Fruit fly (Drosophila melanogaster) whole organism, embryonic: ENCODE measurements around the gene CG7497.

Experiments
- CG10654 ChIP-seq: fragments of 200-800 bp; sonication (Bioruptor generic); optimal IDR thresholded peaks from 2 replicates; lab custom pipeline; 2016; ENCODE audit warnings: missing biosample characterization, missing genetic modification characterization
- CG11504 ChIP-seq: fragments of 200-800 bp; sonication (Bioruptor generic); optimal IDR thresholded peaks from 3 replicates; lab custom pipeline; 2019; ENCODE audit warnings: missing biosample characterization, mild to moderate bottlenecking, missing genetic modification characterization, moderate library complexity
- CG11696 ChIP-seq: fragments of 200-800 bp; sonication (Bioruptor generic); IDR thresholded peaks from 2 replicates; pipeline ENCODE4 v1.3.6; 2022; ENCODE audit warnings: missing biosample characterization, missing genetic modification characterization
- CG12071 ChIP-seq: fragments of 200-800 bp; sonication (Bioruptor generic); optimal IDR thresholded peaks from 3 replicates; lab custom pipeline; 2018; ENCODE audit warnings: missing biosample characterization, mild to moderate bottlenecking, missing genetic modification characterization
- CG12236 ChIP-seq: fragments of 200-800 bp; sonication (Bioruptor generic); optimal IDR thresholded peaks from 2 replicates; lab custom pipeline; 2016; ENCODE audit warnings: missing biosample characterization, missing genetic modification characterization
- CG14710 ChIP-seq: fragments of 200-800 bp; sonication (Bioruptor generic); optimal IDR thresholded peaks from 3 replicates; lab custom pipeline; 2019; ENCODE audit warnings: missing biosample characterization, mild to moderate bottlenecking, missing genetic modification characterization, moderate library complexity
- CG15696 ChIP-seq: fragments of 200-800 bp; sonication (Bioruptor generic); optimal IDR thresholded peaks from 2 replicates; lab custom pipeline; 2019; ENCODE audit warnings: missing biosample characterization, mild to moderate bottlenecking, missing genetic modification characterization, moderate library complexity
- CG17359 ChIP-seq: fragments of 200-800 bp; sonication (Bioruptor generic); optimal IDR thresholded peaks from 3 replicates; lab custom pipeline; 2018; ENCODE audit warnings: missing biosample characterization, mild to moderate bottlenecking, missing genetic modification characterization, moderate library complexity
- CG17612 ChIP-seq: fragments of 200-800 bp; sonication (Bioruptor generic); IDR thresholded peaks from 2 replicates; pipeline ENCODE4 v1.3.6; 2022; ENCODE audit warnings: missing biosample characterization, missing genetic modification characterization
- CG18476 ChIP-seq: fragments of 200-800 bp; sonication (Bioruptor generic); optimal IDR thresholded peaks from 2 replicates; lab custom pipeline; 2016; ENCODE audit warnings: missing biosample characterization, mild to moderate bottlenecking, missing genetic modification characterization
- CG3065 ChIP-seq: fragments of 200-800 bp; sonication (Bioruptor generic); optimal IDR thresholded peaks from 2 replicates; lab custom pipeline; 2016; ENCODE audit warnings: missing biosample characterization, missing genetic modification characterization
- CG3163 ChIP-seq: fragments of 200-800 bp; sonication (Bioruptor generic); optimal IDR thresholded peaks from 3 replicates; lab custom pipeline; 2016; ENCODE audit warnings: missing biosample characterization, missing genetic modification characterization
- CG3726 ChIP-seq: fragments of 200-800 bp; sonication (Bioruptor generic); IDR thresholded peaks from 3 replicates; pipeline ENCODE4, ENCODE4 v1.3.6; 2022; ENCODE audit warnings: missing biosample characterization, missing genetic modification characterization
- CG42726 ChIP-seq: fragments of 200-800 bp; sonication (Bioruptor generic); IDR thresholded peaks from 2 replicates; pipeline ENCODE4 v1.3.6; 2022; ENCODE audit warnings: missing biosample characterization, missing genetic modification characterization; ENCODE audit not compliant: partially characterized antibody
- CG5180 ChIP-seq: fragments of 200-800 bp; sonication (Bioruptor generic); optimal IDR thresholded peaks from 3 replicates; lab custom pipeline; 2017; ENCODE audit warnings: missing biosample characterization, missing genetic modification characterization, mild to moderate bottlenecking, moderate library complexity, missing genetic modification reagents
- CG7963 ChIP-seq: fragments of 200-800 bp; sonication (Bioruptor generic); IDR thresholded peaks from 3 replicates; pipeline ENCODE4 v1.3.6; 2022; ENCODE audit warnings: missing biosample characterization, missing genetic modification characterization; ENCODE audit not compliant: partially characterized antibody
- CG8089 ChIP-seq: fragments of 200-800 bp; sonication (Bioruptor generic); optimal IDR thresholded peaks from 3 replicates; lab custom pipeline; 2016; ENCODE audit warnings: missing biosample characterization, missing genetic modification characterization
- CG8290 ChIP-seq, 3 experiments: fragments of 200-800 bp; sonication (Bioruptor generic); optimal IDR thresholded peaks; 2 replicates each; lab custom pipeline; 2016 to 2019; ENCODE audit warnings: missing biosample characterization in 3 of 3, missing genetic modification characterization in 3 of 3, mild to moderate bottlenecking in 2 of 3, moderate library complexity in 1 of 3
- CG8359 ChIP-seq: fragments of 200-800 bp; sonication (Bioruptor generic); optimal IDR thresholded peaks from 2 replicates; lab custom pipeline; 2017; ENCODE audit warnings: missing biosample characterization, mild to moderate bottlenecking, missing genetic modification characterization, borderline replicate concordance
- CHES-1-like ChIP-seq: fragments of 200-800 bp; sonication (Bioruptor generic); optimal IDR thresholded peaks from 2 replicates; lab custom pipeline; 2016; ENCODE audit warnings: missing biosample characterization, missing genetic modification characterization
- CTCF ChIP-seq: fragments of 200-800 bp; sonication (Bioruptor generic); optimal IDR thresholded peaks from 2 replicates; lab custom pipeline; 2017; ENCODE audit warnings: missing biosample characterization, mild to moderate bottlenecking, missing genetic modification characterization, moderate library complexity
- Deaf1 ChIP-seq: fragments of 200-800 bp; optimal IDR thresholded peaks from 3 replicates; lab custom pipeline; 2019; ENCODE audit warnings: missing biosample characterization, mild to moderate bottlenecking, missing genetic modification characterization, moderate library complexity
- HHEX ChIP-seq: fragments of 200-800 bp; sonication (Bioruptor generic); optimal IDR thresholded peaks from 3 replicates; lab custom pipeline; 2017; ENCODE audit warnings: missing biosample characterization, mild to moderate bottlenecking, missing genetic modification characterization, missing genetic modification reagents
- HLHmδ ChIP-seq: fragments of 200-800 bp; sonication (Bioruptor generic); optimal IDR thresholded peaks from 2 replicates; lab custom pipeline; 2018; ENCODE audit warnings: missing biosample characterization, mild to moderate bottlenecking, missing genetic modification characterization, moderate library complexity
- Hey ChIP-seq: fragments of 200-800 bp; sonication (Bioruptor generic); optimal IDR thresholded peaks from 3 replicates; lab custom pipeline; 2018; ENCODE audit warnings: missing biosample characterization, mild to moderate bottlenecking, missing genetic modification characterization
- Hr78 ChIP-seq, 2 experiments: fragments of 200-800 bp in 1 of 2; fragments of >200 bp in 1 of 2; sonication (Bioruptor generic) in 1 of 2; optimal IDR thresholded peaks; 2 replicates each; lab custom pipeline; 2017 to 2019; ENCODE audit warnings: missing biosample characterization in 2 of 2, missing genetic modification characterization in 2 of 2, mild to moderate bottlenecking in 1 of 2, moderate library complexity in 1 of 2
- Hsf ChIP-seq: fragments of 200-800 bp; sonication (Bioruptor generic); optimal IDR thresholded peaks from 3 replicates; lab custom pipeline; 2016; ENCODE audit warnings: missing biosample characterization, missing genetic modification characterization
- Lpt ChIP-seq: fragments of >200 bp; optimal IDR thresholded peaks from 2 replicates; lab custom pipeline; 2018; ENCODE audit warnings: missing biosample characterization, missing genetic modification characterization
- Med ChIP-seq: fragments of 200-800 bp; sonication (Bioruptor generic); peaks from one replicate; lab custom pipeline; 2016; ENCODE audit warnings: missing biosample characterization, missing genetic modification characterization, mild to moderate bottlenecking, inconsistent platforms, moderate library complexity
- Oli ChIP-seq: fragments of 200-800 bp; sonication (Bioruptor generic); optimal IDR thresholded peaks from 2 replicates; lab custom pipeline; 2018; ENCODE audit warnings: missing biosample characterization, mild to moderate bottlenecking, missing genetic modification characterization, moderate library complexity
- Pdp1 ChIP-seq, 2 experiments: fragments of 200-800 bp; sonication (Bioruptor generic); optimal IDR thresholded peaks; 3 replicates each; lab custom pipeline; 2016; ENCODE audit warnings: missing biosample characterization in 2 of 2, missing genetic modification characterization in 2 of 2, mild to moderate bottlenecking in 1 of 2, moderate library complexity in 1 of 2
- Ptx1 ChIP-seq: fragments of 200-800 bp; sonication (Bioruptor generic); IDR thresholded peaks from 2 replicates; pipeline ENCODE4 v1.3.6; 2022; ENCODE audit warnings: missing biosample characterization, missing genetic modification characterization
- Rx ChIP-seq: fragments of 200-800 bp; sonication (Bioruptor generic); IDR thresholded peaks from 2 replicates; pipeline ENCODE4 v1.3.6; 2022; ENCODE audit warnings: missing biosample characterization, missing genetic modification characterization
- Six4 ChIP-seq: fragments of 200-800 bp; sonication (Bioruptor generic); optimal IDR thresholded peaks from 2 replicates; lab custom pipeline; 2016; ENCODE audit warnings: missing biosample characterization, missing genetic modification characterization
- ato ChIP-seq: fragments of 200-800 bp; sonication (Bioruptor generic); IDR thresholded peaks from 2 replicates; pipeline ENCODE4 v1.3.6; 2022; ENCODE audit warnings: missing biosample characterization, missing genetic modification characterization; ENCODE audit not compliant: partially characterized antibody
- cad ChIP-seq: fragments of >200 bp; optimal IDR thresholded peaks from 2 replicates; lab custom pipeline; 2017; ENCODE audit warnings: missing biosample characterization, missing genetic modification characterization
- chm ChIP-seq: fragments of 200-800 bp; sonication (Bioruptor generic); IDR thresholded peaks from 2 replicates; pipeline ENCODE4 v1.3.6; 2022; ENCODE audit warnings: missing biosample characterization, missing genetic modification characterization
- gro ChIP-seq: fragments of 200-800 bp; sonication (Bioruptor generic); optimal IDR thresholded peaks from 2 replicates; lab custom pipeline; 2016; ENCODE audit warnings: missing biosample characterization, missing genetic modification characterization
- gsb-n ChIP-seq: fragments of 200-800 bp; sonication (Bioruptor generic); optimal IDR thresholded peaks from 3 replicates; lab custom pipeline; 2018; ENCODE audit warnings: missing biosample characterization, mild to moderate bottlenecking, missing genetic modification characterization
- h ChIP-seq: fragments of >200 bp; optimal IDR thresholded peaks from 2 replicates; lab custom pipeline; 2017
- jumu ChIP-seq: fragments of 200-800 bp; sonication (Bioruptor generic); optimal IDR thresholded peaks from 3 replicates; lab custom pipeline; 2016; ENCODE audit warnings: missing biosample characterization, missing genetic modification characterization
- nerfin-1 ChIP-seq: fragments of 200-800 bp; sonication (Bioruptor generic); optimal IDR thresholded peaks from 3 replicates; lab custom pipeline; 2019; ENCODE audit warnings: missing biosample characterization, mild to moderate bottlenecking, missing genetic modification characterization, moderate library complexity
- oc ChIP-seq: fragments of 200-800 bp; sonication (Bioruptor generic); optimal IDR thresholded peaks from 2 replicates; lab custom pipeline; 2018; ENCODE audit warnings: missing biosample characterization, mild to moderate bottlenecking, missing genetic modification characterization, moderate library complexity
- rib ChIP-seq: fragments of 200-800 bp; sonication (Bioruptor generic); IDR thresholded peaks from 2 replicates; pipeline ENCODE4 v1.3.6; 2022; ENCODE audit warnings: missing biosample characterization, missing genetic modification characterization
- seq ChIP-seq: fragments of 200-800 bp; sonication (Bioruptor generic); IDR thresholded peaks from 2 replicates; pipeline ENCODE4 v1.3.6; 2022; ENCODE audit warnings: missing biosample characterization, missing genetic modification characterization
- sna ChIP-seq: fragments of 200-800 bp; sonication (Bioruptor generic); IDR thresholded peaks from 2 replicates; pipeline ENCODE4 v1.3.6; 2022; ENCODE audit warnings: missing biosample characterization, missing genetic modification characterization; ENCODE audit not compliant: partially characterized antibody
- ssp ChIP-seq: fragments of 200-800 bp; sonication (Bioruptor generic); IDR thresholded peaks from 2 replicates; pipeline ENCODE4 v1.3.6; 2022; ENCODE audit warnings: missing biosample characterization, missing genetic modification characterization
- tap ChIP-seq: fragments of 200-800 bp; optimal IDR thresholded peaks from 3 replicates; lab custom pipeline; 2019; ENCODE audit warnings: missing biosample characterization, mild to moderate bottlenecking, missing genetic modification characterization, moderate library complexity
- toy ChIP-seq: fragments of 200-800 bp; sonication (Bioruptor generic); IDR thresholded peaks from 2 replicates; pipeline ENCODE4 v1.3.6; 2022; ENCODE audit warnings: missing biosample characterization, missing genetic modification characterization

CG7497 gene

dm6 chr3L:17656716-17657395, 23.6 kb downstream of the CG7497 start (continued):
- TF ChIP-seq toy (GFP tag; lab: Robert Waterston, UW) (no peak), rib (no peak), Deaf1 (no peak), Med (GFP tag; lab: Kevin White, UChicago) (peak; percentile 65), HHEX (GFP tag; lab: Kevin White, UChicago) (peak; percentile 27), CG17359 (peak; percentile 45), Pdp1 (GFP tag; optimal IDR thresholded peaks at IDR 0.05; lab: Kevin White, UChicago) (peak in 1 of 2 experiments; percentile 38), Hr78 (GFP tag; optimal IDR thresholded peaks at IDR 0.05; lab: Kevin White, UChicago) (no peak), oc (tag; lab: Kevin White, UChicago) (peak; percentile 58), CG10654 (GFP tag; lab: Kevin White, UChicago) (no peak), chm (GFP tag; lab: Robert Waterston, UW) (no peak), CG8359 (GFP tag; lab: Kevin White, UChicago) (peak; percentile 29), jumu (GFP tag; lab: Kevin White, UChicago) (no peak), Ptx1 (no peak), CG8089 (GFP tag; lab: Kevin White, UChicago) (no peak), seq (GFP tag; lab: Robert Waterston, UW) (0 out of 2 replicates have a peak, but pooled peaks have one; percentile 39), CHES-1-like (GFP tag; lab: Kevin White, UChicago) (no peak), HLHmδ (GFP tag; lab: Kevin White, UChicago) (peak; percentile 78), CG3163 (no peak), CG8290 (GFP tag; optimal IDR thresholded peaks at IDR 0.05; lab: Kevin White, UChicago) (no peak), CG8290 (tag; optimal IDR thresholded peaks at IDR 0.05; lab: Kevin White, UChicago) (peak in 1 of 2 experiments; percentile 7), CG15696 (tag; lab: Kevin White, UChicago) (peak; percentile 7), CG3726 (GFP tag; lab: Robert Waterston, UW) (0 out of 3 replicates have a peak, but pooled peaks have one; percentile 42), CG17612 (GFP tag; lab: Robert Waterston, UW) (no peak), CG5180 (GFP tag; lab: Kevin White, UChicago) (no peak), Hey (tag; lab: Kevin White, UChicago) (peak; percentile 86), CG42726 (no peak), sna (GFP tag; lab: Robert Waterston, UW) (no peak), Six4 (GFP tag; lab: Kevin White, UChicago) (no peak), CG7963 (GFP tag; lab: Robert Waterston, UW) (no peak), Rx (no peak), ssp (GFP tag; lab: Robert Waterston, UW) (no peak), Oli (tag; lab: Kevin White, UChicago) (no peak), Hsf (GFP tag; lab: Kevin White, UChicago) (peak; percentile 8), gro (GFP tag; lab: Kevin White, UChicago) (no peak), CTCF (GFP tag; lab: Kevin White, UChicago) (no peak), CG14710 (tag; lab: Kevin White, UChicago) (no peak), CG18476 (GFP tag; lab: Kevin White, UChicago) (no peak), ato (no peak), h (lab: Kevin White, UChicago) (no peak), nerfin-1 (tag; lab: Kevin White, UChicago) (no peak), CG12236 (GFP tag; lab: Kevin White, UChicago) (no peak), gsb-n (peak; percentile 26), cad (GFP tag; lab: Kevin White, UChicago) (no peak), CG3065 (GFP tag; lab: Kevin White, UChicago) (no peak), CG11696 (GFP tag; lab: Robert Waterston, UW) (no peak), CG12071 (no peak), tap (tag; lab: Kevin White, UChicago) (no peak), Lpt (GFP tag; lab: Kevin White, UChicago) (no peak), CG11504 (tag; lab: Kevin White, UChicago) (peak; percentile 3)
